Worm (Caenorhabditis elegans) whole organism, L3 larva: ENCODE measurements around the gene nrfl-1.

ENCODE experiments used
- aly-2 ChIP-seq: fragments of 150-350 bp; optimal IDR thresholded peaks from 2 replicates; lab custom pipeline; 2014; ENCODE audit warnings: missing biosample characterization, missing genetic modification characterization
- ama-1 ChIP-seq: fragments of 150-350 bp; optimal IDR thresholded peaks from 2 replicates; lab custom pipeline; 2018
- egl-27 ChIP-seq: sonication (generic microtip); optimal IDR thresholded peaks from 4 replicates; lab custom pipeline; 2017; ENCODE audit warnings: missing biosample characterization, missing genetic modification reagents, missing genetic modification characterization
- elt-1 ChIP-seq: fragments of 150-350 bp; optimal IDR thresholded peaks from 2 replicates; lab custom pipeline; 2014; ENCODE audit warnings: missing biosample characterization, missing genetic modification characterization
- elt-3 ChIP-seq, 3 experiments: fragments of 150-350 bp in 1 of 3; sonication (generic microtip) in 2 of 3; optimal IDR thresholded peaks; 2 replicates in 2 of 3; 4 replicates in 1 of 3; lab custom pipeline; 2014 to 2017; ENCODE audit warnings: missing biosample characterization in 3 of 3, missing genetic modification characterization in 3 of 3
- lin-15B ChIP-seq: fragments of 150-350 bp; optimal IDR thresholded peaks from 2 replicates; lab custom pipeline; 2014; ENCODE audit warnings: missing biosample characterization, missing genetic modification characterization
- lin-39 ChIP-seq: fragments of 150-350 bp; optimal IDR thresholded peaks from 2 replicates; lab custom pipeline; 2018; ENCODE audit warnings: missing biosample characterization, missing genetic modification reagents, missing genetic modification characterization
- nhr-12 ChIP-seq: fragments of 150-350 bp; optimal IDR thresholded peaks from 2 replicates; lab custom pipeline; 2014; ENCODE audit warnings: missing biosample characterization, missing genetic modification characterization
- nhr-76 ChIP-seq: fragments of 150-350 bp; sonication (generic microtip); optimal IDR thresholded peaks from 5 replicates; lab custom pipeline; 2014; ENCODE audit warnings: missing biosample characterization, missing genetic modification characterization
- sea-2 ChIP-seq: fragments of 150-350 bp; sonication (generic microtip); optimal IDR thresholded peaks from 4 replicates; lab custom pipeline; 2014; ENCODE audit warnings: missing biosample characterization, missing genetic modification reagents, missing genetic modification characterization
- snpc-4 ChIP-seq: fragments of 150-350 bp; optimal IDR thresholded peaks from 2 replicates; lab custom pipeline; 2014; ENCODE audit warnings: missing biosample characterization, missing genetic modification characterization
- unc-62 ChIP-seq: fragments of 150-350 bp; sonication (generic microtip); optimal IDR thresholded peaks from 4 replicates; lab custom pipeline; 2014; ENCODE audit warnings: missing biosample characterization, missing genetic modification reagents, missing genetic modification characterization

DNA sequence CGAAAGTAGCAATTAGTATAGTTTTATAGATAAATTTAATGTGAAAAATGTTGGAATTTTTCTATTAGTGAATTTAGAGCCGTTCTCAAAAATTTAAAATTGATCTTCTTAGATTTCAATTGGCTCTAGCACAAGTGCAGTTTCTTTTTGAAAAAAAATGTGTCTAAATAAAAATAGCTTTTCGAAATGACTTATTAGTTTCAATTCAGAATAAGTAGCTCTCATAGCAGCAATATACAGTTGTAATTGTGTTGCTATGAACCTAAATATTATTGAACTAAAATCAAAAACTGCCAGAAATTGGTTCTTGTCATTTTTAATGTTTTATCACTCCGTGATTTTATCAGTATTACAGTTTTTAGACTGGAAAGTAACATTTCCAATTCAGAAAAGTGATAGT lies 1.2 kb upstream of the nrfl-1 start:
- TF ChIP-seq sea-2: no peak
- TF ChIP-seq nhr-76: no peak
- no peak for TF ChIP-seq aly-2
- no peak for TF ChIP-seq ama-1 (lab: Kevin White, UChicago)
- TF ChIP-seq nhr-12 (tag; lab: Kevin White, UChicago): no peak
- no peak for TF ChIP-seq lin-39 (tag; lab: Kevin White, UChicago)
- no peak for TF ChIP-seq snpc-4 (tag; lab: Kevin White, UChicago)
- no peak for TF ChIP-seq elt-3 (tag; optimal IDR thresholded peaks at IDR 0.05; lab: Kevin White, UChicago)
- TF ChIP-seq lin-15B (tag; lab: Kevin White, UChicago): no peak
- no peak for TF ChIP-seq egl-27
- TF ChIP-seq unc-62: no peak
- no peak for TF ChIP-seq elt-1 (tag; lab: Kevin White, UChicago)
